Fruit fly (Drosophila melanogaster) whole organism, embryonic: ENCODE measurements around the gene CG43645.

Experiments used
- ATbp ChIP-seq: fragments of 200-800 bp; sonication (Bioruptor generic); optimal IDR thresholded peaks from 2 replicates; lab custom pipeline; 2017; ENCODE audit warnings: missing biosample characterization, mild to moderate bottlenecking, missing genetic modification characterization, missing genetic modification reagents
- B-H2 ChIP-seq: fragments of 200-800 bp; sonication (Bioruptor generic); optimal IDR thresholded peaks from 2 replicates; lab custom pipeline; 2018; ENCODE audit warnings: missing biosample characterization, mild to moderate bottlenecking, missing genetic modification characterization
- BtbVII ChIP-seq: fragments of 200-800 bp; sonication (Bioruptor generic); optimal IDR thresholded peaks from 3 replicates; lab custom pipeline; 2017; ENCODE audit warnings: missing biosample characterization, mild to moderate bottlenecking, missing genetic modification characterization
- CG10543 ChIP-seq: fragments of 200-800 bp; sonication (Bioruptor generic); optimal IDR thresholded peaks from 3 replicates; lab custom pipeline; 2017; ENCODE audit warnings: missing biosample characterization, mild to moderate bottlenecking, missing genetic modification characterization, moderate library complexity
- CG11560 ChIP-seq: fragments of 200-800 bp; sonication (Bioruptor generic); IDR thresholded peaks from 3 replicates; pipeline ENCODE4 v1.3.6; 2022; ENCODE audit warnings: missing biosample characterization, missing genetic modification characterization
- CG12391 ChIP-seq: fragments of 200-800 bp; sonication (Bioruptor generic); optimal IDR thresholded peaks from 3 replicates; lab custom pipeline; 2018; ENCODE audit warnings: missing biosample characterization, mild to moderate bottlenecking, missing genetic modification characterization, moderate library complexity
- CG17359 ChIP-seq: fragments of 200-800 bp; sonication (Bioruptor generic); optimal IDR thresholded peaks from 3 replicates; lab custom pipeline; 2018; ENCODE audit warnings: missing biosample characterization, mild to moderate bottlenecking, missing genetic modification characterization, moderate library complexity
- CG17568 ChIP-seq: fragments of 200-800 bp; sonication (Bioruptor generic); optimal IDR thresholded peaks from 2 replicates; lab custom pipeline; 2018; ENCODE audit warnings: missing biosample characterization, mild to moderate bottlenecking, missing genetic modification characterization, moderate library complexity
- CG2116 ChIP-seq: fragments of 200-800 bp; sonication (Bioruptor generic); optimal IDR thresholded peaks from 3 replicates; lab custom pipeline; 2018; ENCODE audit warnings: missing biosample characterization, mild to moderate bottlenecking, missing genetic modification characterization
- CG2875 ChIP-seq: fragments of 200-800 bp; sonication (Bioruptor generic); optimal IDR thresholded peaks from 2 replicates; lab custom pipeline; 2017; ENCODE audit warnings: missing biosample characterization, mild to moderate bottlenecking, missing genetic modification characterization, missing genetic modification reagents
- CG30020 ChIP-seq: fragments of 200-800 bp; optimal IDR thresholded peaks from 2 replicates; lab custom pipeline; 2019; ENCODE audit warnings: missing biosample characterization, mild to moderate bottlenecking, missing genetic modification characterization, moderate library complexity
- CG34224 ChIP-seq: fragments of 200-800 bp; sonication (Bioruptor generic); IDR thresholded peaks from 3 replicates; pipeline ENCODE4 v1.3.6; 2022; ENCODE audit warnings: missing biosample characterization, missing genetic modification characterization; ENCODE audit not compliant: partially characterized antibody
- CG42726 ChIP-seq: fragments of 200-800 bp; sonication (Bioruptor generic); IDR thresholded peaks from 2 replicates; pipeline ENCODE4 v1.3.6; 2022; ENCODE audit warnings: missing biosample characterization, missing genetic modification characterization; ENCODE audit not compliant: partially characterized antibody
- CG4617 ChIP-seq: fragments of 200-800 bp; sonication (Bioruptor generic); optimal IDR thresholded peaks from 3 replicates; lab custom pipeline; 2016; ENCODE audit warnings: missing biosample characterization, missing genetic modification characterization, borderline replicate concordance
- CG7271 ChIP-seq: fragments of 200-800 bp; sonication (Bioruptor generic); optimal IDR thresholded peaks from 2 replicates; lab custom pipeline; 2018; ENCODE audit warnings: missing biosample characterization, mild to moderate bottlenecking, missing genetic modification characterization, moderate library complexity
- CG7786 ChIP-seq: fragments of 200-800 bp; sonication (Bioruptor generic); optimal IDR thresholded peaks from 2 replicates; lab custom pipeline; 2016; ENCODE audit warnings: missing biosample characterization, missing genetic modification characterization
- CG9932 ChIP-seq: fragments of 200-800 bp; sonication (Bioruptor generic); IDR thresholded peaks from 2 replicates; pipeline ENCODE4 v1.3.6; 2022; ENCODE audit warnings: missing biosample characterization, missing genetic modification characterization
- CTCF ChIP-seq: fragments of 200-800 bp; sonication (Bioruptor generic); optimal IDR thresholded peaks from 2 replicates; lab custom pipeline; 2017; ENCODE audit warnings: missing biosample characterization, mild to moderate bottlenecking, missing genetic modification characterization, moderate library complexity
- CoRest ChIP-seq: fragments of 200-800 bp; sonication (Bioruptor generic); optimal IDR thresholded peaks from 3 replicates; lab custom pipeline; 2018; ENCODE audit warnings: missing biosample characterization, mild to moderate bottlenecking, missing genetic modification characterization, moderate library complexity
- Deaf1 ChIP-seq: fragments of 200-800 bp; optimal IDR thresholded peaks from 3 replicates; lab custom pipeline; 2019; ENCODE audit warnings: missing biosample characterization, mild to moderate bottlenecking, missing genetic modification characterization, moderate library complexity
- Doc3 ChIP-seq: fragments of 200-800 bp; sonication (Bioruptor generic); IDR thresholded peaks from 3 replicates; pipeline ENCODE4 v1.3.6; 2022; ENCODE audit warnings: missing biosample characterization, missing genetic modification characterization; ENCODE audit not compliant: partially characterized antibody
- Dref ChIP-seq: fragments of 200-800 bp; sonication (Bioruptor generic); IDR thresholded peaks from 2 replicates; pipeline ENCODE4 v1.3.6; 2022; ENCODE audit warnings: missing biosample characterization, missing genetic modification characterization
- ERR ChIP-seq: fragments of 200-800 bp; sonication (Bioruptor generic); optimal IDR thresholded peaks from 2 replicates; lab custom pipeline; 2016; ENCODE audit warnings: missing biosample characterization, missing genetic modification characterization
- GATAe ChIP-seq: fragments of 200-800 bp; sonication (Bioruptor generic); conservative IDR thresholded peaks from 2 replicates; pipeline ENCODE4 v1.3.6; 2022; ENCODE audit warnings: missing biosample characterization, missing genetic modification characterization
- HHEX ChIP-seq: fragments of 200-800 bp; sonication (Bioruptor generic); optimal IDR thresholded peaks from 3 replicates; lab custom pipeline; 2017; ENCODE audit warnings: missing biosample characterization, mild to moderate bottlenecking, missing genetic modification characterization, missing genetic modification reagents
- Jarid2 ChIP-seq: fragments of 200-800 bp; sonication (Bioruptor generic); optimal IDR thresholded peaks from 3 replicates; lab custom pipeline; 2017; ENCODE audit warnings: mild to moderate bottlenecking, missing biosample characterization, missing genetic modification reagents, missing genetic modification characterization
- Lhr ChIP-seq: fragments of 200-800 bp; sonication (Bioruptor generic); optimal IDR thresholded peaks from 3 replicates; lab custom pipeline; 2017; ENCODE audit warnings: mild to moderate bottlenecking, missing biosample characterization, missing genetic modification reagents, missing genetic modification characterization
- MESR4 ChIP-seq: fragments of 200-800 bp; sonication (Bioruptor generic); optimal IDR thresholded peaks from 2 replicates; lab custom pipeline; 2018; ENCODE audit warnings: missing biosample characterization, mild to moderate bottlenecking, missing genetic modification characterization, moderate library complexity
- Nf-YC ChIP-seq: fragments of 200-800 bp; optimal IDR thresholded peaks from 3 replicates; lab custom pipeline; 2019; ENCODE audit warnings: missing biosample characterization, mild to moderate bottlenecking, missing genetic modification characterization, moderate library complexity
- PHDP ChIP-seq: fragments of 200-800 bp; sonication (Bioruptor generic); optimal IDR thresholded peaks from 3 replicates; lab custom pipeline; 2018; ENCODE audit warnings: missing biosample characterization, mild to moderate bottlenecking, missing genetic modification characterization, moderate library complexity
- bowl ChIP-seq: fragments of 200-800 bp; sonication (Bioruptor generic); IDR thresholded peaks from 2 replicates; pipeline ENCODE4 v1.3.6; 2022; ENCODE audit warnings: missing biosample characterization, missing genetic modification characterization
- caup ChIP-seq: fragments of 200-800 bp; sonication (Bioruptor generic); optimal IDR thresholded peaks from 3 replicates; lab custom pipeline; 2017; ENCODE audit warnings: missing biosample characterization, mild to moderate bottlenecking, missing genetic modification characterization, moderate library complexity; ENCODE audit not compliant: severe bottlenecking
- cg ChIP-seq: fragments of 200-800 bp; sonication (Bioruptor generic); optimal IDR thresholded peaks from 3 replicates; lab custom pipeline; 2019; ENCODE audit warnings: missing biosample characterization, mild to moderate bottlenecking, missing genetic modification characterization, moderate library complexity
- chinmo ChIP-seq: fragments of 200-800 bp; sonication (Bioruptor generic); IDR thresholded peaks from 4 replicates; pipeline ENCODE4 v1.3.6; 2022; ENCODE audit warnings: missing biosample characterization, missing genetic modification characterization; ENCODE audit not compliant: partially characterized antibody
- eyg ChIP-seq: fragments of 200-800 bp; sonication (Bioruptor generic); optimal IDR thresholded peaks from 3 replicates; lab custom pipeline; 2016; ENCODE audit warnings: missing biosample characterization, missing genetic modification characterization
- gem ChIP-seq: fragments of 200-800 bp; sonication (Bioruptor generic); optimal IDR thresholded peaks from 2 replicates; lab custom pipeline; 2019; ENCODE audit warnings: missing biosample characterization, mild to moderate bottlenecking, missing genetic modification characterization, moderate library complexity
- grau ChIP-seq: fragments of 200-800 bp; optimal IDR thresholded peaks from 3 replicates; lab custom pipeline; 2019; ENCODE audit warnings: missing biosample characterization, mild to moderate bottlenecking, missing genetic modification characterization, moderate library complexity
- lab ChIP-seq: fragments of 200-800 bp; sonication (Bioruptor generic); optimal IDR thresholded peaks from 3 replicates; lab custom pipeline; 2017; ENCODE audit warnings: missing biosample characterization, missing genetic modification characterization, mild to moderate bottlenecking, moderate library complexity, missing genetic modification reagents
- odd ChIP-seq: fragments of 200-800 bp; sonication (Bioruptor generic); optimal IDR thresholded peaks from 2 replicates; lab custom pipeline; 2017; ENCODE audit warnings: missing biosample characterization, mild to moderate bottlenecking, missing genetic modification characterization
- onecut ChIP-seq: fragments of 200-800 bp; sonication (Bioruptor generic); IDR thresholded peaks from 2 replicates; pipeline ENCODE4 v1.3.6; 2022; ENCODE audit warnings: missing biosample characterization, missing genetic modification characterization
- org-1 ChIP-seq: fragments of 200-800 bp; sonication (Bioruptor generic); optimal IDR thresholded peaks from 2 replicates; lab custom pipeline; 2017; ENCODE audit warnings: missing biosample characterization, missing genetic modification characterization
- pita ChIP-seq: fragments of 200-800 bp; sonication (Bioruptor generic); optimal IDR thresholded peaks from 2 replicates; lab custom pipeline; 2017; ENCODE audit warnings: missing biosample characterization, mild to moderate bottlenecking, missing genetic modification characterization
- pzg ChIP-seq: fragments of 200-800 bp; sonication (Bioruptor generic); optimal IDR thresholded peaks from 3 replicates; lab custom pipeline; 2018; ENCODE audit warnings: missing biosample characterization, mild to moderate bottlenecking, missing genetic modification characterization, moderate library complexity
- sens ChIP-seq: fragments of 200-800 bp; sonication (Bioruptor generic); peaks from one replicate; lab custom pipeline; 2016; ENCODE audit warnings: missing biosample characterization, missing genetic modification characterization
- shn ChIP-seq: fragments of 200-800 bp; sonication (Bioruptor generic); optimal IDR thresholded peaks from 3 replicates; lab custom pipeline; 2016; ENCODE audit warnings: missing biosample characterization, missing genetic modification characterization
- sob ChIP-seq: fragments of 200-800 bp; sonication (Bioruptor generic); IDR thresholded peaks from 2 replicates; pipeline ENCODE4 v1.3.6; 2022; ENCODE audit warnings: missing biosample characterization, missing genetic modification characterization
- wek ChIP-seq: fragments of 200-800 bp; sonication (Bioruptor generic); optimal IDR thresholded peaks from 3 replicates; lab custom pipeline; 2018; ENCODE audit warnings: missing biosample characterization, mild to moderate bottlenecking, missing genetic modification characterization, moderate library complexity

CG43645 gene

DNA sequence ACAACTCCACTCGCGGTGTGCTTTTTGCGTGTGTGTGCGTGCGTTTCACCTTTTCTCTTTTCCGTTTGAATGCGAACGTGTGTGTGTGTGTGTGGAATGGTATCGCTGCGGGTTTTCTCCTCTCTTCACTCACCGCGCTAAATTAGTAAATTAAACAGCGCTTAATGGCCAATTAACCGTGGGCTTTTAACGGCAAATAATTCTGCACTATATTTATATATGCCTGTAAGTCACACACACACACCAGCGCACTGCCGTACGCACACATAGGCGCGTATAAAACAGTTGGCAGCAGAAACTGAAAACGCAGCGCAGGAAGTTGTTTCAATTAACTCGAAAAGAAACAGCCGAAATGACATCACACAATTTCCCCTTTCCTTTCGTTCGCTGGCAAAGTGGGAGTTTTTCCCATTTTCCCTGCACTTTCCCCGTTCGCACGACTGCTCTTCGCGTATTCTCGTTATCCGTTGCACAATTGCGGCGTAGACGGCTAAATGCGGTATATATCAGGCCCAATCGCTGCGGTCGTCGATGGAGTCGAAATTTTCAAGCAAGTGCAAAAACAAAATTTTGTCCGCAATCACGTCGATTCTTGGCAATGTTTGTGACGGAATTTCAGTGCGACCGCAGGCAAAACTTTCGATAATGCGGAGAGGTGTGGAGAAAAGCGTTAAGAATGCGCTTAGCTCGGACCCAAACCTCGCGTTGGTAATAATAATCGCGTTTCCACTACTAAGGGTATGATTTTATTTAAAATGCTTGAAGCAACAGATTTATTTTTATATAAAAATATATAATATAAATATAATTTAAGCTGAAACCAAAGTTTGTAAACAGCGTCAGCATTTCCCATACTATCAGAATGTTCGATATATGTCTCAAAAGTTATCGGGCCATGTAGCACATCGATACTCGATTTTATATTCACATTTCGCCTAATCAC lies 12.7 kb upstream of the CG43645 start, which contains the start of gene BicD (continued):
- TF ChIP-seq Dref (GFP tag; lab: Robert Waterston, UW) (peak; percentile 77), grau (peak; percentile 20), B-H2 (GFP tag; lab: Kevin White, UChicago) (no peak), ATbp (GFP tag; lab: Kevin White, UChicago) (no peak), sob (GFP tag; lab: Robert Waterston, UW) (peak; percentile 26; the same call in 1 of the 2 replicates), odd (GFP tag; lab: Kevin White, UChicago) (peak; percentile 31), chinmo (GFP tag; lab: Robert Waterston, UW) (0 out of 4 replicates have a peak, but pooled peaks have one; percentile 62), CG7271 (tag; lab: Kevin White, UChicago) (no peak), MESR4 (GFP tag; lab: Kevin White, UChicago) (peak; percentile 52), CG2116 (GFP tag; lab: Kevin White, UChicago) (peak; percentile 87), pita (peak; percentile 65), CG17568 (GFP tag; lab: Kevin White, UChicago) (no peak), CTCF (GFP tag; lab: Kevin White, UChicago) (peak; percentile 54), CG7786 (GFP tag; lab: Kevin White, UChicago) (no peak), HHEX (GFP tag; lab: Kevin White, UChicago) (peak; percentile 6), CG9932 (GFP tag; lab: Robert Waterston, UW) (peak; percentile 23; the same call in 1 of the 2 replicates), Deaf1 (peak; percentile 34), Nf-YC (tag; lab: Kevin White, UChicago) (peak; percentile 53), onecut (GFP tag; lab: Robert Waterston, UW) (0 out of 2 replicates have a peak, but pooled peaks have one; percentile 4), CG30020 (peak; percentile 67), caup (GFP tag; lab: Kevin White, UChicago) (peak; percentile 1), PHDP (tag; lab: Kevin White, UChicago) (peak; percentile 5), CG42726 (peak; percentile 35; the same call in 1 of the 2 replicates), CG12391 (peak; percentile 53), cg (GFP tag; lab: Kevin White, UChicago) (peak; percentile 88), CG2875 (GFP tag; lab: Kevin White, UChicago) (no peak), lab (GFP tag; lab: Kevin White, UChicago) (peak; percentile 31), ERR (GFP tag; lab: Kevin White, UChicago) (no peak), BtbVII (peak; percentile 36), GATAe (GFP tag; lab: Robert Waterston, UW) (no peak), bowl (no peak), CG10543 (GFP tag; lab: Kevin White, UChicago) (peak; percentile 12), eyg (GFP tag; lab: Kevin White, UChicago) (no peak), CG17359 (tag; lab: Kevin White, UChicago) (no peak), CG34224 (GFP tag; lab: Robert Waterston, UW) (peak; percentile 50; the same call in 1 of the 3 replicates), gem (tag; lab: Kevin White, UChicago) (no peak), Jarid2 (peak; percentile 65), CG4617 (GFP tag; lab: Kevin White, UChicago) (peak; percentile 38), pzg (peak; percentile 88), Lhr (GFP tag; lab: Kevin White, UChicago) (peak; percentile 72), CoRest (peak; percentile 58), CG11560 (peak; percentile 97), Doc3 (GFP tag; lab: Robert Waterston, UW) (peak; percentile 60; the same call in 2 of the 3 replicates), org-1 (GFP tag; lab: Kevin White, UChicago) (no peak), sens (GFP tag; lab: Kevin White, UChicago) (peak; percentile 37), shn (no peak), wek (GFP tag; lab: Kevin White, UChicago) (peak; percentile 37)
